Fruit fly (Drosophila melanogaster) whole organism: ENCODE data around the gene Polr2D.

Experiments
- EcR ChIP-seq, 2 experiments: fragments of >200 bp; optimal IDR thresholded peaks; 2 replicates each; lab custom pipeline; 2017; ENCODE audit warnings: missing biosample characterization in 2 of 2, missing genetic modification characterization in 2 of 2, missing genetic modification reagents in 2 of 2
- usp ChIP-seq: fragments of >200 bp; optimal IDR thresholded peaks from 2 replicates; lab custom pipeline; 2017; ENCODE audit warnings: missing biosample characterization, missing genetic modification characterization, mixed read lengths

DNA sequence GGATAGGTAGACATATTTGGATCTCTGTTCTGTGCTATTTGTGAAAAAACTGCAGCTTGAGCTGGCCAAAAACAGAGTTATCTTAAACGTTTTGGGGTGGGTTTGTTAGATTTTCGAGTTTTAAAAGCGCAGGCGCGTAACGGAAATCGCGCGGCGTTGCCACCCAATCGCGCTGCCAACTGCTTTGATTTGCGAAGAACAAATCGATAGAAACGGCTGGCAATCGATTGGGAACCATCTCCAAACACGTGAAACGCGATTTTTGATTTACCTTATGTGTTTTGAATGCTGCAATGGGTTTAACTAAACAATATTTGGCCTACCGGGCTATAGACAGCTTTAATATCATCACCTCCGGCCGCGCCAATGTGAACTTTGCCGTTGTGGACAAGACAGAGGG lies 28.2 kb upstream of the Polr2D start, which contains the start of the genes CG14312 and CG8064:
- TF ChIP-seq EcR (GFP tag; optimal IDR thresholded peaks at IDR 0.05; lab: Kevin White, UChicago), result no peak
- TF ChIP-seq usp (GFP tag; lab: Kevin White, UChicago), result no peak
